Fruit fly (Drosophila melanogaster) whole organism, wandering third instar larva: ENCODE data around the gene CG8010.

ENCODE experiments used
- Abd-B ChIP-seq: fragments of >200 bp; optimal IDR thresholded peaks from 2 replicates; lab custom pipeline; 2017; ENCODE audit warnings: missing biosample characterization, missing genetic modification characterization
- CG32264 ChIP-seq: fragments of 200-800 bp; sonication (Bioruptor generic); optimal IDR thresholded peaks from 2 replicates; lab custom pipeline; 2016; ENCODE audit warnings: missing biosample characterization, missing genetic modification characterization
- CG9705 ChIP-seq: fragments of 200-800 bp; sonication (Bioruptor generic); optimal IDR thresholded peaks from 2 replicates; lab custom pipeline; 2018; ENCODE audit warnings: missing biosample characterization, mild to moderate bottlenecking, missing genetic modification characterization
- CrebA ChIP-seq: fragments of 200-800 bp; sonication (Bioruptor generic); optimal IDR thresholded peaks from 2 replicates; lab custom pipeline; 2016; ENCODE audit warnings: missing biosample characterization, mild to moderate bottlenecking, missing genetic modification characterization, borderline replicate concordance
- Dfd ChIP-seq: fragments of >200 bp; optimal IDR thresholded peaks from 2 replicates; lab custom pipeline; 2017; ENCODE audit warnings: missing biosample characterization, missing genetic modification characterization
- Dif ChIP-seq: fragments of 200-275, 200-300 bp; sonication (Bioruptor generic); optimal IDR thresholded peaks from 2 replicates; lab custom pipeline; 2018; ENCODE audit warnings: missing biosample characterization, missing genetic modification characterization; ENCODE audit not compliant: partially characterized antibody
- GATAd ChIP-seq: sonication (Bioruptor generic); optimal IDR thresholded peaks from 2 replicates; lab custom pipeline; 2016; ENCODE audit warnings: missing biosample characterization, missing genetic modification characterization
- HLH106 ChIP-seq: fragments of 200-800 bp; optimal IDR thresholded peaks from 3 replicates; lab custom pipeline; 2019; ENCODE audit warnings: missing biosample characterization, mild to moderate bottlenecking, missing genetic modification characterization, moderate library complexity
- Hnf4 ChIP-seq: fragments of 200-800 bp; sonication (Bioruptor generic); optimal IDR thresholded peaks from 2 replicates; lab custom pipeline; 2016; ENCODE audit warnings: missing biosample characterization, mild to moderate bottlenecking, missing genetic modification characterization
- Hr78 ChIP-seq: fragments of >200 bp; optimal IDR thresholded peaks from 2 replicates; lab custom pipeline; 2017; ENCODE audit warnings: missing biosample characterization, missing genetic modification characterization
- Hr83 ChIP-seq: fragments of 200-300 bp; sonication (Bioruptor generic); optimal IDR thresholded peaks from 2 replicates; lab custom pipeline; 2016; ENCODE audit warnings: missing biosample characterization, mild to moderate bottlenecking, missing genetic modification characterization, moderate library complexity; ENCODE audit not compliant: poor library complexity, severe bottlenecking
- Jra ChIP-seq: sonication (Bioruptor generic); optimal IDR thresholded peaks from 2 replicates; lab custom pipeline; 2016; ENCODE audit warnings: missing biosample characterization, missing genetic modification characterization
- Mio ChIP-seq: sonication (Bioruptor generic); optimal IDR thresholded peaks from 2 replicates; lab custom pipeline; 2016; ENCODE audit warnings: missing biosample characterization, missing genetic modification characterization
- Myc ChIP-seq: fragments of >200 bp; optimal IDR thresholded peaks from 2 replicates; lab custom pipeline; 2017
- Rel ChIP-seq, 2 experiments: fragments of 200-800 bp; sonication (Bioruptor generic) in 1 of 2; optimal IDR thresholded peaks; 2 replicates in 1 of 2; 3 replicates in 1 of 2; lab custom pipeline; 2016 to 2019; ENCODE audit warnings: mild to moderate bottlenecking in 2 of 2, missing biosample characterization in 2 of 2, missing genetic modification characterization in 2 of 2, moderate library complexity in 1 of 2
- Sp1 ChIP-seq: fragments of 200-800 bp; sonication (Bioruptor generic); optimal IDR thresholded peaks from 3 replicates; lab custom pipeline; 2019; ENCODE audit warnings: missing biosample characterization, mild to moderate bottlenecking, missing genetic modification characterization, moderate library complexity
- Vsx2 ChIP-seq: fragments of 200-300, 225-300 bp; sonication (Bioruptor generic); optimal IDR thresholded peaks from 2 replicates; lab custom pipeline; 2018; ENCODE audit warnings: missing biosample characterization, missing genetic modification characterization; ENCODE audit not compliant: partially characterized antibody
- brk ChIP-seq: fragments of 200-800 bp; sonication (Bioruptor generic); optimal IDR thresholded peaks from 2 replicates; lab custom pipeline; 2016; ENCODE audit warnings: missing biosample characterization, mild to moderate bottlenecking, missing genetic modification characterization
- dl ChIP-seq, 2 experiments: fragments of 175-275, 200-275 bp in 1 of 2; fragments of 200-275 bp in 1 of 2; sonication (Bioruptor generic); optimal IDR thresholded peaks; lab custom pipeline; 2018; ENCODE audit warnings: mild to moderate bottlenecking in 2 of 2, missing biosample characterization in 2 of 2, missing genetic modification characterization in 2 of 2, moderate library complexity in 2 of 2; ENCODE audit not compliant: partially characterized antibody in 2 of 2, insufficient read depth in 1 of 2
- dmrt93B ChIP-seq: fragments of 200-800 bp; sonication (Bioruptor generic); optimal IDR thresholded peaks from 2 replicates; lab custom pipeline; 2018; ENCODE audit warnings: missing biosample characterization, mild to moderate bottlenecking, missing genetic modification characterization
- dsf ChIP-seq: sonication (Bioruptor generic); optimal IDR thresholded peaks from 2 replicates; lab custom pipeline; 2016; ENCODE audit warnings: missing biosample characterization, missing genetic modification characterization, borderline replicate concordance
- foxo ChIP-seq, 2 experiments: fragments of 200-800 bp; sonication (Bioruptor generic); optimal IDR thresholded peaks; 2 replicates in 1 of 2; 3 replicates in 1 of 2; lab custom pipeline; 2016 to 2017; ENCODE audit warnings: missing biosample characterization in 2 of 2, missing genetic modification characterization in 2 of 2
- fru ChIP-seq: fragments of 200-800 bp; sonication (Bioruptor generic); optimal IDR thresholded peaks from 3 replicates; lab custom pipeline; 2016; ENCODE audit warnings: missing biosample characterization, mild to moderate bottlenecking, missing genetic modification characterization
- jim ChIP-seq: fragments of 175-275, 200-325 bp; sonication (Bioruptor generic); optimal IDR thresholded peaks from 2 replicates; lab custom pipeline; 2016; ENCODE audit warnings: missing biosample characterization, mild to moderate bottlenecking, missing genetic modification characterization
- pan ChIP-seq: fragments of >200 bp; optimal IDR thresholded peaks from 2 replicates; lab custom pipeline; 2017
- psq ChIP-seq: fragments of 200-800 bp; sonication (Bioruptor generic); optimal IDR thresholded peaks from 3 replicates; lab custom pipeline; 2017; ENCODE audit warnings: missing biosample characterization, mild to moderate bottlenecking, missing genetic modification characterization, moderate library complexity
- rgr ChIP-seq: fragments of 200-800 bp; sonication (Bioruptor generic); optimal IDR thresholded peaks from 3 replicates; lab custom pipeline; 2016; ENCODE audit warnings: missing biosample characterization, mild to moderate bottlenecking, missing genetic modification characterization
- sage ChIP-seq: fragments of 200-800 bp; sonication (Bioruptor generic); optimal IDR thresholded peaks from 2 replicates; lab custom pipeline; 2016; ENCODE audit warnings: missing biosample characterization, mild to moderate bottlenecking, missing genetic modification characterization
- sv ChIP-seq: fragments of 200-800 bp; sonication (Bioruptor generic); optimal IDR thresholded peaks from 3 replicates; lab custom pipeline; 2016; ENCODE audit warnings: missing biosample characterization, missing genetic modification characterization
- tai ChIP-seq: sonication (Bioruptor generic); optimal IDR thresholded peaks from 2 replicates; lab custom pipeline; 2016; ENCODE audit warnings: missing biosample characterization, missing genetic modification characterization
- usp ChIP-seq: fragments of >200 bp; optimal IDR thresholded peaks from 2 replicates; lab custom pipeline; 2017; ENCODE audit warnings: missing biosample characterization, missing genetic modification characterization
- woc ChIP-seq: sonication (Bioruptor generic); optimal IDR thresholded peaks from 2 replicates; lab custom pipeline; 2016; ENCODE audit warnings: missing biosample characterization, mild to moderate bottlenecking, missing genetic modification characterization

Gene CG8010

dm6 chrX:19243379-19243834, 25.3 kb downstream of the CG8010 start, which contains the start of gene CG7889 (continued):
- TF ChIP-seq CG32264 (GFP tag; lab: Kevin White, UChicago) (no peak), sv (GFP tag; lab: Kevin White, UChicago) (no peak), Mio (no peak), Myc (lab: Kevin White, UChicago) (peak; percentile 0), usp (GFP tag; lab: Kevin White, UChicago) (no peak), psq (no peak)

DNA sequence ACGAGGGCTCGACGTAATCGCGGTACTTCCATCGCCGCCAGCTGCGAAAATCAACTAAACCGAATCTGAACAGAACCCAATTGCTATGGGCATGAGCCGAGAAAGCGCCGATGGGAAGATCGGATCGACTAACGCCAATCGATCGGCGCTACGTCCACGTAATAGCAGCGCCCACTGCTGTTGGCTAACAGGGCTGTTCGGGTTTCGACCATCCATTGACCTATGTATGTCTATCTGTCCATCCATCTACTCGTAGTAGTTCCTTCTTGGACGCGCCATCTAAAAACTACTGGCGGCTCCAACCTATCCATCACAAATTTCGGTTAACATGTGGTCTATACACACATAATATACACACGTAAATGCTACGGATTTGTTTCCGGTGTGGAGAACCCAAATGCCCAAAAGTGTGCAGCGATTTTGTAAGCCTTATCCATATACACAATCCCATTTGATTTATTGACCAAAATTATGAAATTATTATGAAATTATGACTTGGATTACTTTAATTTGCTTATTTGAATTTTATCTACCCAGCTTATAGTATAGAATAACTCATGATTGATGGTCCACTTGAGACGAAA, 26.8 kb downstream of the CG8010 start, which contains the start of gene CG14196:
Gene CG14196, minus strand, starts transcription at position 51 of the 584 bp plus-strand sequence.
- TF ChIP-seq foxo (GFP tag; optimal IDR thresholded peaks at IDR 0.05; lab: Kevin White, UChicago) (peak in 1 of 2 experiments; percentile 1), Dfd (GFP tag; lab: Kevin White, UChicago) (no peak), Abd-B (GFP tag; lab: Kevin White, UChicago) (no peak)

dm6 chrX:19240230-19240839, 28.4 kb downstream of the CG8010 start:
- TF ChIP-seq HLH106 (tag; lab: Kevin White, UChicago) (no peak), Hr83 (GFP tag; lab: Kevin White, UChicago) (no peak), Sp1 (GFP tag; lab: Kevin White, UChicago) (no peak), brk (GFP tag; lab: Kevin White, UChicago) (no peak), Rel (GFP tag; optimal IDR thresholded peaks at IDR 0.05; lab: Kevin White, UChicago) (no peak), Rel (tag; optimal IDR thresholded peaks at IDR 0.05; lab: Kevin White, UChicago) (no peak), tai (GFP tag; lab: Kevin White, UChicago) (no peak), dl (GFP tag; optimal IDR thresholded peaks at IDR 0.05; lab: Kevin White, UChicago; ENCODE audit: insufficient read depth in 1 of 2, partially characterized antibody in 2 of 2) (no peak), usp (GFP tag; lab: Kevin White, UChicago) (no peak), GATAd (no peak), jim (GFP tag; lab: Kevin White, UChicago) (no peak), dsf (GFP tag; lab: Kevin White, UChicago) (no peak), Dif (no peak), Mio (no peak)

dm6 chrX:19239365-19239764, 29.3 kb downstream of the CG8010 start:
- TF ChIP-seq Myc (lab: Kevin White, UChicago) (no peak), Sp1 (GFP tag; lab: Kevin White, UChicago) (no peak), CrebA (GFP tag; lab: Kevin White, UChicago) (no peak)

dm6 chrX:19238613-19239012, 30.1 kb downstream of the CG8010 start:
- TF ChIP-seq pan (no peak), dl (GFP tag; optimal IDR thresholded peaks at IDR 0.05; lab: Kevin White, UChicago; ENCODE audit: insufficient read depth in 1 of 2, partially characterized antibody in 2 of 2) (no peak), Jra (GFP tag; lab: Kevin White, UChicago) (no peak), Hr78 (GFP tag; lab: Kevin White, UChicago) (no peak), Vsx2 (GFP tag; lab: Kevin White, UChicago) (no peak)

DNA sequence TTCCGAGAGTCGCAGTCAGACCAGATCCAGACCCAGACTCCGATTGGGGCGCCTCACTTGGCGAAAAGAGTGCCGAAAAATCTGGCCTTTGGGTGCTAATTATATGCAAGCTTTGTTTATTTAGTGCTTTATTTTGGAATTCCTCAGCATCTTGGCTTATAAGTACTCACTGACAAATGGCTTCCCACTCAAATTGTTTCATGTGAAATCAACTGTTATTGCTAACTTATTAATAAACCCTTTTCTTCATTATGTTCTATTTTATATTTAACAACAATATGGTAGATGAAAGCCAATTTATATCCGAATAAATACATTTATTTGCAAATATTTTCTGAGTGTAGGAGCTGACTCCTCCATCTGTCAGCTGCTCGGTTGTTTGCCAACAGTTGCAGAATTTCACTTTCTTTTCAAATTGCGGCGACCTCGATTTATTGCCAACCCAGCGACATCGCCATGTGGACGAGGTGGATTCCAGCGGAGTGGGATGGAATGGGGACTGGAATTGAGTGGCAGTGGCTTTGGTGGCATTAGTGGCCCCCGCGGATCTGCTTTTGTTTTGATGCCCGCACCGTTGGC, 38.8 kb downstream of the CG8010 start:
- TF ChIP-seq brk (GFP tag; lab: Kevin White, UChicago) (no peak), dl (GFP tag; optimal IDR thresholded peaks at IDR 0.05; lab: Kevin White, UChicago; ENCODE audit: insufficient read depth in 1 of 2, partially characterized antibody in 2 of 2) (no peak), dmrt93B (GFP tag; lab: Kevin White, UChicago) (peak; percentile 40), Vsx2 (GFP tag; lab: Kevin White, UChicago) (peak; percentile 42), Rel (GFP tag; optimal IDR thresholded peaks at IDR 0.05; lab: Kevin White, UChicago) (no peak), Rel (tag; optimal IDR thresholded peaks at IDR 0.05; lab: Kevin White, UChicago) (no peak), woc (GFP tag; lab: Kevin White, UChicago) (peak; percentile 42), Abd-B (GFP tag; lab: Kevin White, UChicago) (no peak), tai (GFP tag; lab: Kevin White, UChicago) (no peak), CG9705 (GFP tag; lab: Kevin White, UChicago) (no peak), Myc (lab: Kevin White, UChicago) (no peak), Sp1 (GFP tag; lab: Kevin White, UChicago) (no peak), Jra (GFP tag; lab: Kevin White, UChicago) (no peak), psq (peak; percentile 25), sage (GFP tag; lab: Kevin White, UChicago) (no peak), Dfd (GFP tag; lab: Kevin White, UChicago) (no peak), dsf (GFP tag; lab: Kevin White, UChicago) (no peak), sv (GFP tag; lab: Kevin White, UChicago) (no peak), foxo (GFP tag; optimal IDR thresholded peaks at IDR 0.05; lab: Kevin White, UChicago) (peak in 1 of 2 experiments; percentile 55), jim (GFP tag; lab: Kevin White, UChicago) (no peak), Hnf4 (GFP tag; lab: Kevin White, UChicago) (no peak), Mio (no peak), CG32264 (GFP tag; lab: Kevin White, UChicago) (no peak), pan (no peak), rgr (GFP tag; lab: Kevin White, UChicago) (peak; percentile 33), fru (GFP tag; lab: Kevin White, UChicago) (peak; percentile 66), Dif (no peak), usp (GFP tag; lab: Kevin White, UChicago) (no peak), Hr78 (GFP tag; lab: Kevin White, UChicago) (no peak)
